Fruit fly (Drosophila melanogaster): ENCODE data around the gene CG10631.
A peak's percentile ranks its signal among the peaks of the same experiment; 100 is the strongest.

CG10631 gene

DNA sequence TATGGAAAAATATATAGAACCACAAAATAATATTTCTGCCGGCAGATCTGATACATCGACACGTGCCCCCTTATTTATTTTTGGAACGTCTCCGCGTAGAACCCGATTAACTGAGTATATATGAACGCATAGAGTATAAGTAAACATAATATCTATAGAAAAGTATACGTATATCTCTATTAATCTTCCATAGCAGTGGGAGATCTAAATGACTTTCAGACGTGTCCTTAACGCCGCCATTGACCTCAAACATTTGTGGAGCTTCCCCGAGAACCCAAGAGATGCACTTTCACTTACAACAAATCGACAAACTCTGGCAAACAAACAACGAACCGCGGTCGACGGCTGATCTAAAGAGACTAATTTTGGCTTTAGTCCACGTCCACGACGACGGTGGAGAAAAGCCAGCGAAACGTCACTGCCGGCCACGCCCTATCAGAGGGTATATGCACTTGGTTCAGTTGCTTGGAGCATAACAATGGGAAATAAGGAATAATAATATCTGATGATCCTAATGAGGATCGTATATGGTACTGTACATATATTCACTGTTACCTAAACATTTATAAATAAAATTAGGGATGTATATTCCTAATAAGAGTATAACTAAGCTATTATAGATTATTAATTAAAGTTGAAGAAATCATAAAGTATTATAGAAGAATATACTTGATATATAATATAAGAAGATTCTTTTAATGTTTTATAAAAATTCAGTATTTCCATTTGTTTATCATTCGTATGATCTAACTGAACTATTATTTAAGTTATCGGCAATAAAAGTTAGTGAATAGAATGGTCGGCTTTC lies 7.3 kb upstream of the CG10631 start, which contains the start of gene fbp (continued):
- TF ChIP-seq CHES-1-like (GFP tag; optimal IDR thresholded peaks at IDR 0.05), result peak; percentile 11
- no peak for TF ChIP-seq nerfin-2 (GFP tag; IDR thresholded peaks at IDR 0.05; ENCODE audit: partially characterized antibody)
- no peak for TF ChIP-seq CG7987 (GFP tag; optimal IDR thresholded peaks at IDR 0.05)
- no peak for TF ChIP-seq pum (GFP tag; optimal IDR thresholded peaks at IDR 0.05)
- peak; percentile 43 for TF ChIP-seq HHEX (GFP tag; optimal IDR thresholded peaks at IDR 0.05)
- TF ChIP-seq trem (tag; optimal IDR thresholded peaks at IDR 0.05), result no peak
- peak; percentile 88 for TF ChIP-seq Sox100B (GFP tag; optimal IDR thresholded peaks at IDR 0.05)
- peak; percentile 12 for TF ChIP-seq jumu (GFP tag; optimal IDR thresholded peaks at IDR 0.05)
- TF ChIP-seq MTF-1 (GFP tag; optimal IDR thresholded peaks at IDR 0.05; ENCODE audit: borderline replicate concordance), result no peak
- TF ChIP-seq croc (GFP tag; conservative IDR thresholded peaks at IDR 0.05), result no peak
- TF ChIP-seq sna (GFP tag; IDR thresholded peaks at IDR 0.05; ENCODE audit: partially characterized antibody), result no peak
- TF ChIP-seq lab (GFP tag; optimal IDR thresholded peaks at IDR 0.05), result peak; percentile 45
- no peak for TF ChIP-seq repo (GFP tag; optimal IDR thresholded peaks at IDR 0.05)
- TF ChIP-seq Sox102F (GFP tag; optimal IDR thresholded peaks at IDR 0.05), result peak; percentile 62
- TF ChIP-seq stc (GFP tag; IDR thresholded peaks at IDR 0.05), result no peak
- no peak for TF ChIP-seq Dp (GFP tag; optimal IDR thresholded peaks at IDR 0.05)
- no peak for TF ChIP-seq cg (GFP tag; optimal IDR thresholded peaks at IDR 0.05)
- TF ChIP-seq ranshi (GFP tag; IDR thresholded peaks at IDR 0.05), result peak; percentile 19; the same call in 1 of the 2 replicates
- no peak for TF ChIP-seq z (GFP tag; IDR thresholded peaks at IDR 0.05)
- TF ChIP-seq CG4404 (GFP tag; IDR thresholded peaks at IDR 0.05), result no peak
- peak; percentile 22 for TF ChIP-seq CG15514 (GFP tag; optimal IDR thresholded peaks at IDR 0.05)
- TF ChIP-seq CG3847 (GFP tag; IDR thresholded peaks at IDR 0.05), result 0 out of 2 replicates have a peak, but pooled peaks have one; percentile 41
- peak; percentile 67 for TF ChIP-seq CG17385 (GFP tag; optimal IDR thresholded peaks at IDR 0.05)
- peak; percentile 58 for TF ChIP-seq tin (GFP tag; optimal IDR thresholded peaks at IDR 0.05)
- TF ChIP-seq NfI (GFP tag; optimal IDR thresholded peaks at IDR 0.05), result peak; percentile 13
- no peak for TF ChIP-seq CG10321 (GFP tag; IDR thresholded peaks at IDR 0.05)
- TF ChIP-seq CG15479 (GFP tag; optimal IDR thresholded peaks at IDR 0.05), result no peak
- no peak for TF ChIP-seq CG7745 (tag; optimal IDR thresholded peaks at IDR 0.05)
- TF ChIP-seq TFAM (GFP tag; optimal IDR thresholded peaks at IDR 0.05), result no peak
- peak; percentile 47; the same call in 1 of the 2 replicates for TF ChIP-seq E2f1 (GFP tag; IDR thresholded peaks at IDR 0.05)
- peak; percentile 10 for TF ChIP-seq CG6683 (GFP tag; optimal IDR thresholded peaks at IDR 0.05)
- TF ChIP-seq HLH4C (GFP tag; IDR thresholded peaks at IDR 0.05; ENCODE audit: partially characterized antibody), result no peak
- TF ChIP-seq Hr78 (GFP tag; optimal IDR thresholded peaks at IDR 0.05), result peak in 1 of 2 experiments; percentile 18
- TF ChIP-seq CG9932 (GFP tag; IDR thresholded peaks at IDR 0.05), result peak; percentile 65
- peak in 1 of 3 experiments; percentile 80 for TF ChIP-seq lola (GFP tag; optimal IDR thresholded peaks at IDR 0.05)
- TF ChIP-seq CrebB (tag; optimal IDR thresholded peaks at IDR 0.05), result no peak
- TF ChIP-seq nom (GFP tag; optimal IDR thresholded peaks at IDR 0.05), result no peak
- no peak for TF ChIP-seq eve (GFP tag; optimal IDR thresholded peaks at IDR 0.05)
- TF ChIP-seq Ets65A (GFP tag), result peak; percentile 86
- peak; percentile 48 for TF ChIP-seq nerfin-1 (tag; optimal IDR thresholded peaks at IDR 0.05)
- peak; percentile 34; the same call in 1 of the 2 replicates for TF ChIP-seq wdn (GFP tag; IDR thresholded peaks at IDR 0.05)
- TF ChIP-seq CG2875 (GFP tag; optimal IDR thresholded peaks at IDR 0.05), result no peak
- TF ChIP-seq Xrp1 (GFP tag; IDR thresholded peaks at IDR 0.05), result peak; percentile 30; the same call in 1 of the 2 replicates
- TF ChIP-seq CG2678 (tag; optimal IDR thresholded peaks at IDR 0.05), result peak; percentile 86
- no peak for TF ChIP-seq fru (optimal IDR thresholded peaks at IDR 0.05)
- TF ChIP-seq fd102C (GFP tag; optimal IDR thresholded peaks at IDR 0.05), result no peak
- TF ChIP-seq Mad (GFP tag; optimal IDR thresholded peaks at IDR 0.05), result no peak
- peak; percentile 40 for TF ChIP-seq Six4 (GFP tag; optimal IDR thresholded peaks at IDR 0.05)
